Worm (Caenorhabditis elegans) whole organism, L3 larva: ENCODE measurements around the gene rig-6.
"Not testable (repeated sequence)": the region's sequence is repeated elsewhere in the genome, so short reads cannot be mapped to it uniquely, and the experiment has no call there.

Source experiments
- R02D3.7 ChIP-seq: fragments of 150-350 bp; optimal IDR thresholded peaks from 2 replicates; lab custom pipeline; 2014; ENCODE audit warnings: missing biosample characterization, missing genetic modification characterization
- ZK546.5 ChIP-seq: sonication (generic microtip); optimal IDR thresholded peaks from 2 replicates; lab custom pipeline; 2017; ENCODE audit warnings: missing biosample characterization, missing genetic modification characterization
- aly-2 ChIP-seq: fragments of 150-350 bp; optimal IDR thresholded peaks from 2 replicates; lab custom pipeline; 2014; ENCODE audit warnings: missing biosample characterization, missing genetic modification characterization
- ceh-16 ChIP-seq: sonication (generic microtip); optimal IDR thresholded peaks from 2 replicates; lab custom pipeline; 2017; ENCODE audit warnings: missing biosample characterization, missing genetic modification characterization
- ceh-28 ChIP-seq: fragments of 150-350 bp; optimal IDR thresholded peaks from 2 replicates; lab custom pipeline; 2014; ENCODE audit warnings: missing biosample characterization, missing genetic modification reagents, missing genetic modification characterization
- ceh-82 ChIP-seq: fragments of 150-350 bp; optimal IDR thresholded peaks from 2 replicates; lab custom pipeline; 2014; ENCODE audit warnings: missing biosample characterization, missing genetic modification characterization
- ceh-9 ChIP-seq: sonication (generic microtip); optimal IDR thresholded peaks from 2 replicates; lab custom pipeline; 2018; ENCODE audit warnings: missing biosample characterization, missing genetic modification characterization
- daf-12 ChIP-seq: fragments of 150-350 bp; optimal IDR thresholded peaks from 2 replicates; lab custom pipeline; 2014; ENCODE audit warnings: missing biosample characterization, missing genetic modification reagents, missing genetic modification characterization
- egl-5 ChIP-seq: fragments of 150-350 bp; optimal IDR thresholded peaks from 2 replicates; lab custom pipeline; 2017; ENCODE audit warnings: missing biosample characterization, missing genetic modification reagents, missing genetic modification characterization, inconsistent platforms
- elt-1 ChIP-seq: fragments of 150-350 bp; optimal IDR thresholded peaks from 2 replicates; lab custom pipeline; 2014; ENCODE audit warnings: missing biosample characterization, missing genetic modification characterization
- elt-2 ChIP-seq: sonication (generic microtip); optimal IDR thresholded peaks from 2 replicates; lab custom pipeline; 2016; ENCODE audit warnings: missing genetic modification reagents, mild to moderate bottlenecking, missing genetic modification characterization, missing compliant biosample characterization
- elt-3 ChIP-seq, 3 experiments: fragments of 150-350 bp in 1 of 3; sonication (generic microtip) in 2 of 3; optimal IDR thresholded peaks; 2 replicates in 2 of 3; 4 replicates in 1 of 3; lab custom pipeline; 2014 to 2017; ENCODE audit warnings: missing biosample characterization in 3 of 3, missing genetic modification characterization in 3 of 3
- eor-1 ChIP-seq, 2 experiments: fragments of 150-350 bp; optimal IDR thresholded peaks; 2 replicates each; lab custom pipeline; 2014 to 2018; ENCODE audit warnings: missing biosample characterization in 2 of 2, missing genetic modification characterization in 2 of 2
- fkh-10 ChIP-seq: sonication (generic microtip); optimal IDR thresholded peaks from 2 replicates; lab custom pipeline; 2017; ENCODE audit warnings: missing biosample characterization, missing genetic modification reagents, missing genetic modification characterization
- fkh-2 ChIP-seq: fragments of 150-350 bp; optimal IDR thresholded peaks from 2 replicates; lab custom pipeline; 2014; ENCODE audit warnings: missing biosample characterization, missing genetic modification reagents, missing genetic modification characterization
- fos-1 ChIP-seq: fragments of 150-350 bp; optimal IDR thresholded peaks from 2 replicates; lab custom pipeline; 2014; ENCODE audit warnings: missing biosample characterization, missing genetic modification characterization
- hmg-11 ChIP-seq: sonication (generic microtip); optimal IDR thresholded peaks from 2 replicates; lab custom pipeline; 2016; ENCODE audit warnings: missing genetic modification characterization, missing compliant biosample characterization
- lin-15B ChIP-seq: fragments of 150-350 bp; optimal IDR thresholded peaks from 2 replicates; lab custom pipeline; 2014; ENCODE audit warnings: missing biosample characterization, missing genetic modification characterization
- lsy-12 ChIP-seq: sonication (generic microtip); optimal IDR thresholded peaks from 2 replicates; lab custom pipeline; 2016; ENCODE audit warnings: mild to moderate bottlenecking, missing genetic modification characterization, missing compliant biosample characterization
- mml-1 ChIP-seq: fragments of 150-350 bp; sonication (generic microtip); optimal IDR thresholded peaks from 3 replicates; lab custom pipeline; 2014; ENCODE audit warnings: missing biosample characterization, missing genetic modification characterization
- nfya-1 ChIP-seq: sonication (generic microtip); optimal IDR thresholded peaks from 2 replicates; lab custom pipeline; 2017; ENCODE audit warnings: missing genetic modification characterization, mild to moderate bottlenecking, missing compliant biosample characterization, antibody characterized with exemption, moderate library complexity; ENCODE audit not compliant: insufficient read depth
- nhr-11 ChIP-seq: fragments of 150-350 bp; optimal IDR thresholded peaks from 2 replicates; lab custom pipeline; 2014; ENCODE audit warnings: missing biosample characterization, missing genetic modification characterization
- nhr-23 ChIP-seq: fragments of 150-350 bp; optimal IDR thresholded peaks from 2 replicates; lab custom pipeline; 2014; ENCODE audit warnings: missing biosample characterization, missing genetic modification reagents, missing genetic modification characterization
- nhr-25 ChIP-seq: sonication (generic microtip); optimal IDR thresholded peaks from 2 replicates; lab custom pipeline; 2017; ENCODE audit warnings: missing biosample characterization, missing genetic modification characterization
- nhr-28 ChIP-seq: fragments of 150-350 bp; optimal IDR thresholded peaks from 2 replicates; lab custom pipeline; 2014; ENCODE audit warnings: missing biosample characterization, missing genetic modification characterization
- nhr-43 ChIP-seq: sonication (generic microtip); optimal IDR thresholded peaks from 2 replicates; lab custom pipeline; 2016; ENCODE audit warnings: mild to moderate bottlenecking, missing genetic modification characterization, missing compliant biosample characterization; ENCODE audit not compliant: poor library complexity, severe bottlenecking
- nhr-77 ChIP-seq: fragments of 150-350 bp; optimal IDR thresholded peaks from 2 replicates; lab custom pipeline; 2014; ENCODE audit warnings: missing biosample characterization, missing genetic modification characterization
- pha-4 ChIP-seq: fragments of 150-350 bp; optimal IDR thresholded peaks from 2 replicates; lab custom pipeline; 2014; ENCODE audit warnings: missing biosample characterization, missing genetic modification reagents, missing genetic modification characterization
- sea-2 ChIP-seq: fragments of 150-350 bp; sonication (generic microtip); optimal IDR thresholded peaks from 4 replicates; lab custom pipeline; 2014; ENCODE audit warnings: missing biosample characterization, missing genetic modification reagents, missing genetic modification characterization
- skn-1 ChIP-seq: fragments of 150-350 bp; optimal IDR thresholded peaks from 2 replicates; lab custom pipeline; 2014; ENCODE audit warnings: missing biosample characterization, missing genetic modification characterization
- snpc-4 ChIP-seq: fragments of 150-350 bp; optimal IDR thresholded peaks from 2 replicates; lab custom pipeline; 2014; ENCODE audit warnings: missing biosample characterization, missing genetic modification characterization
- unc-39 ChIP-seq: sonication (generic microtip); optimal IDR thresholded peaks from 4 replicates; lab custom pipeline; 2017; ENCODE audit warnings: missing biosample characterization, missing genetic modification characterization
- unc-62 ChIP-seq: fragments of 150-350 bp; sonication (generic microtip); optimal IDR thresholded peaks from 4 replicates; lab custom pipeline; 2014; ENCODE audit warnings: missing biosample characterization, missing genetic modification reagents, missing genetic modification characterization
- ztf-11 ChIP-seq: fragments of 150-350 bp; optimal IDR thresholded peaks from 2 replicates; lab custom pipeline; 2014; ENCODE audit warnings: missing biosample characterization, missing genetic modification characterization

The rig-6 gene

ce11 chrII:4827734-4828609 lies 16.1 kb upstream of the rig-6 start, which contains the start of the genes fbxb-88 and tbck-1:
TSS of gene fbxb-88 (minus strand) at chrII:4827884.
TSS of gene tbck-1 (plus strand) at chrII:4828559.
- TF ChIP-seq mml-1 (tag; lab: Kevin White, UChicago) (no peak), ztf-11 (tag; lab: Kevin White, UChicago) (no peak), snpc-4 (tag; lab: Kevin White, UChicago) (no peak), lin-15B (tag; lab: Kevin White, UChicago) (peak; percentile 40), daf-12 (no peak), nfya-1 (tag; lab: Kevin White, UChicago) (peak; percentile 63), aly-2 (no peak), fkh-2 (tag; lab: Kevin White, UChicago) (no peak), unc-39 (tag; lab: Kevin White, UChicago) (no peak), elt-1 (tag; lab: Kevin White, UChicago) (no peak), lsy-12 (tag; lab: Kevin White, UChicago) (no peak), ceh-28 (tag; lab: Kevin White, UChicago) (peak; percentile 5), nhr-77 (tag; lab: Kevin White, UChicago) (no peak)
- TF ChIP-seq, all 47 proteins: peak for 3

DNA sequence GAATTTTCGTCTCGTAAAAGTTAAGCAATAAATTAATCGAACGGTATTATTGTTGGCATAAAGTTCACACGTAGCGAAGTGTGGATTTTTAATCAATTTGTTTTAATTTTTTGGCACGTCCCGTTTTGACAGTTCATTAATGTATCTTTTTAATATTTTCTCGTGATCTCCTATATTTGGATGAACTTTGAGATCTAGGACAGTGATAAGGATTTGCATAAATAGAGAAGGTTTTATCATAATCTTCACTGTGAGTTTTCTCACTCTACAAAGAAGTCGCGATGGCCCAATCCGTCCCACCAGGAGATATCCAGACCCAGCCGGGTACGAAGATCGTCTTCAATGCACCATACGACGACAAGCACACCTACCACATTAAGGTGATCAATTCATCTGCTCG lies 13.2 kb upstream of the rig-6 start, which contains the start of the genes C33F10.8 and msp-40:
Gene C33F10.8, minus strand, starts transcription at position 101 of the 400 bp plus-strand sequence.
Gene msp-40, plus strand, starts transcription at position 282 of the 400 bp plus-strand sequence.
- TF ChIP-seq ceh-16 (tag; lab: Kevin White, UChicago); nhr-11; lsy-12 (tag; lab: Kevin White, UChicago): not testable (repeated sequence)

- TF ChIP-seq nhr-11 (no peak), fos-1 (no peak), unc-62 (GFP tag; lab: Kevin White, UChicago) (no peak), elt-2 (tag; lab: Kevin White, UChicago) (no peak), elt-3 (tag; optimal IDR thresholded peaks at IDR 0.05; lab: Kevin White, UChicago) (no peak), nhr-28 (tag; lab: Kevin White, UChicago) (no peak), ZK546.5 (tag; lab: Kevin White, UChicago) (no peak), R02D3.7 (tag; lab: Kevin White, UChicago) (no peak), snpc-4 (tag; lab: Kevin White, UChicago) (no peak), sea-2 (GFP tag; lab: Kevin White, UChicago) (no peak)
Measured at ce11 chrII:4822610-4823009, 10.7 kb upstream of the rig-6 start.

DNA sequence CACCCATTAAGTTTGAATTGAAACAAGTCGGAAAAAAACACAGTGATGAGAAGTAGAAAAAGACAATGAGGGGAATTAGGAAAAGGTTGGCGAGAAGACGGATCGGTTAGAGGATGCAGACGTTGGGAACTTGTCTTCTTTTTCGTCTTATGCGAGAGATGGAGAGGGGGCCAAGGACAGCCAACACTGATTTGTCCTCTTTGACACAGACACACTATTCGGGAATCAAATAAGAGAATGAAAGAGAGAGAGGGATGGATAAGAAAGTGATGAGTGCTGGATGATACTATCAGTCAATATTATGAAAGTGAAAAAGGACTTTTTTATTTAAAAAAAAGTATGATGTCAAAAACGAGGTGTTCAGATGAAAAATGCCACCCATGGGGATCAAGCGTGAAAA lies 9.9 kb upstream of the rig-6 start, which contains the start of gene lact-5:
Gene lact-5, minus strand, starts transcription at position 1 of the 400 bp plus-strand sequence.
- TF ChIP-seq elt-2 (tag; lab: Kevin White, UChicago) (no peak), egl-5 (tag; lab: Kevin White, UChicago) (no peak), pha-4 (tag; lab: Kevin White, UChicago) (no peak), daf-12 (no peak), nhr-43 (tag; lab: Kevin White, UChicago) (peak; percentile 16), ceh-82 (no peak), skn-1 (no peak), ceh-9 (tag; lab: Kevin White, UChicago) (no peak), unc-39 (tag; lab: Kevin White, UChicago) (no peak), nhr-28 (tag; lab: Kevin White, UChicago) (no peak), nhr-25 (tag; lab: Kevin White, UChicago) (peak; percentile 43), mml-1 (tag; lab: Kevin White, UChicago) (no peak), sea-2 (GFP tag; lab: Kevin White, UChicago) (no peak), nhr-23 (peak; percentile 66), R02D3.7 (tag; lab: Kevin White, UChicago) (no peak), lin-15B (tag; lab: Kevin White, UChicago) (no peak), eor-1 (tag; optimal IDR thresholded peaks at IDR 0.05; lab: Kevin White, UChicago) (no peak), hmg-11 (tag; lab: Kevin White, UChicago) (no peak), elt-3 (tag; optimal IDR thresholded peaks at IDR 0.05; lab: Kevin White, UChicago) (peak in 1 of 3 experiments; percentile 10), fkh-10 (GFP tag; lab: Kevin White, UChicago) (no peak)
